Fruit fly (Drosophila melanogaster) whole organism, embryonic: ENCODE data around the gene CG15011.

Source experiments
- CG10543 ChIP-seq: fragments of 200-800 bp; sonication (Bioruptor generic); optimal IDR thresholded peaks from 3 replicates; lab custom pipeline; 2017; ENCODE audit warnings: missing biosample characterization, mild to moderate bottlenecking, missing genetic modification characterization, moderate library complexity
- CG11085 ChIP-seq: fragments of 200-800 bp; sonication (Bioruptor generic); IDR thresholded peaks from 2 replicates; pipeline ENCODE4 v1.3.6; 2022; ENCODE audit warnings: missing biosample characterization, missing genetic modification characterization
- CG1529 ChIP-seq: fragments of 200-800 bp; sonication (Bioruptor generic); optimal IDR thresholded peaks from 3 replicates; lab custom pipeline; 2018; ENCODE audit warnings: missing biosample characterization, missing genetic modification characterization
- CG15601 ChIP-seq: fragments of 200-800 bp; sonication (Bioruptor generic); optimal IDR thresholded peaks from 3 replicates; lab custom pipeline; 2019; ENCODE audit warnings: missing biosample characterization, mild to moderate bottlenecking, missing genetic modification characterization, moderate library complexity
- CG16813 ChIP-seq: fragments of 200-800 bp; sonication (Bioruptor generic); IDR thresholded peaks from 3 replicates; pipeline ENCODE4 v1.3.6; 2022; ENCODE audit warnings: missing biosample characterization, missing genetic modification characterization; ENCODE audit not compliant: partially characterized antibody
- CG17385 ChIP-seq: fragments of 200-800 bp; sonication (Bioruptor generic); optimal IDR thresholded peaks from 3 replicates; lab custom pipeline; 2018; ENCODE audit warnings: missing biosample characterization, mild to moderate bottlenecking, missing genetic modification characterization
- CG17829 ChIP-seq: fragments of 200-800 bp; optimal IDR thresholded peaks from 2 replicates; lab custom pipeline; 2019; ENCODE audit warnings: missing biosample characterization, mild to moderate bottlenecking, missing genetic modification characterization, moderate library complexity
- CG18764 ChIP-seq: fragments of 200-800 bp; sonication (Bioruptor generic); optimal IDR thresholded peaks from 3 replicates; lab custom pipeline; 2016; ENCODE audit warnings: missing biosample characterization, missing genetic modification characterization
- CG31388 ChIP-seq: fragments of 200-800 bp; sonication (Bioruptor generic); optimal IDR thresholded peaks from 2 replicates; lab custom pipeline; 2016; ENCODE audit warnings: missing biosample characterization, missing genetic modification characterization
- CG32772 ChIP-seq: fragments of 200-800 bp; sonication (Bioruptor generic); IDR thresholded peaks from 2 replicates; pipeline ENCODE4 v1.3.6; 2022; ENCODE audit warnings: missing biosample characterization, missing genetic modification characterization
- CG34376 ChIP-seq: fragments of 200-800 bp; sonication (Bioruptor generic); optimal IDR thresholded peaks from 2 replicates; lab custom pipeline; 2018; ENCODE audit warnings: missing biosample characterization, mild to moderate bottlenecking, missing genetic modification characterization
- CG43689 ChIP-seq: fragments of 200-800 bp; sonication (Bioruptor generic); IDR thresholded peaks from 2 replicates; pipeline ENCODE4 v1.3.6; 2022; ENCODE audit warnings: missing biosample characterization, missing genetic modification characterization
- CG4404 ChIP-seq: fragments of 200-800 bp; sonication (Bioruptor generic); IDR thresholded peaks from 2 replicates; pipeline ENCODE4 v1.3.6; 2022; ENCODE audit warnings: missing biosample characterization, missing genetic modification characterization
- CG4424 ChIP-seq: fragments of 200-800 bp; sonication (Bioruptor generic); optimal IDR thresholded peaks from 3 replicates; lab custom pipeline; 2016; ENCODE audit warnings: missing biosample characterization, missing genetic modification characterization
- CG4854 ChIP-seq: fragments of 200-800 bp; sonication (Bioruptor generic); optimal IDR thresholded peaks from 2 replicates; lab custom pipeline; 2016; ENCODE audit warnings: missing biosample characterization, missing genetic modification characterization, inconsistent platforms
- CG6272 ChIP-seq: fragments of 200-800 bp; sonication (Bioruptor generic); IDR thresholded peaks from 2 replicates; pipeline ENCODE4 v1.3.6; 2022; ENCODE audit warnings: missing biosample characterization, missing genetic modification characterization
- CG7745 ChIP-seq: fragments of 200-800 bp; sonication (Bioruptor generic); optimal IDR thresholded peaks from 2 replicates; lab custom pipeline; 2018; ENCODE audit warnings: missing biosample characterization, mild to moderate bottlenecking, missing genetic modification characterization, moderate library complexity
- Dek ChIP-seq: fragments of 200-800 bp; sonication (Bioruptor generic); optimal IDR thresholded peaks from 3 replicates; lab custom pipeline; 2019; ENCODE audit warnings: missing biosample characterization, mild to moderate bottlenecking, missing genetic modification characterization, moderate library complexity
- Eip74EF ChIP-seq, 2 experiments: fragments of 200-800 bp in 1 of 2; fragments of >200 bp in 1 of 2; sonication (Bioruptor generic) in 1 of 2; optimal IDR thresholded peaks; 2 replicates each; lab custom pipeline; 2017 to 2019; ENCODE audit warnings: missing biosample characterization in 2 of 2, missing genetic modification characterization in 2 of 2, mild to moderate bottlenecking in 1 of 2, moderate library complexity in 1 of 2
- Gug ChIP-seq: fragments of 200-800 bp; sonication (Bioruptor generic); IDR thresholded peaks from 4 replicates; pipeline ENCODE4 v1.3.6; 2022; ENCODE audit warnings: missing biosample characterization, missing genetic modification characterization
- HLH3B ChIP-seq: fragments of 200-800 bp; sonication (Bioruptor generic); IDR thresholded peaks from 2 replicates; pipeline ENCODE4 v1.3.6; 2022; ENCODE audit warnings: missing biosample characterization, missing genetic modification characterization
- Lhr ChIP-seq: fragments of 200-800 bp; sonication (Bioruptor generic); optimal IDR thresholded peaks from 3 replicates; lab custom pipeline; 2017; ENCODE audit warnings: mild to moderate bottlenecking, missing biosample characterization, missing genetic modification reagents, missing genetic modification characterization
- Med ChIP-seq: fragments of 200-800 bp; sonication (Bioruptor generic); peaks from one replicate; lab custom pipeline; 2016; ENCODE audit warnings: missing biosample characterization, missing genetic modification characterization, mild to moderate bottlenecking, inconsistent platforms, moderate library complexity
- NC2α ChIP-seq: fragments of 200-800 bp; sonication (Bioruptor generic); optimal IDR thresholded peaks from 2 replicates; lab custom pipeline; 2016; ENCODE audit warnings: missing biosample characterization, missing genetic modification characterization
- Nf-YB ChIP-seq: fragments of 200-800 bp; sonication (Bioruptor generic); optimal IDR thresholded peaks from 3 replicates; lab custom pipeline; 2019; ENCODE audit warnings: missing biosample characterization, mild to moderate bottlenecking, missing genetic modification characterization, moderate library complexity
- Poxn ChIP-seq: fragments of 200-800 bp; sonication (Bioruptor generic); IDR thresholded peaks from 2 replicates; pipeline ENCODE4 v1.3.6; 2022; ENCODE audit warnings: missing biosample characterization, missing genetic modification characterization
- Rfx ChIP-seq: fragments of 200-800 bp; sonication (Bioruptor generic); IDR thresholded peaks from 2 replicates; pipeline ENCODE4 v1.3.6; 2022; ENCODE audit warnings: missing biosample characterization, missing genetic modification characterization
- Ssrp ChIP-seq: fragments of 200-800 bp; sonication (Bioruptor generic); optimal IDR thresholded peaks from 2 replicates; lab custom pipeline; 2018; ENCODE audit warnings: missing biosample characterization, mild to moderate bottlenecking, missing genetic modification characterization, moderate library complexity
- Usf ChIP-seq: fragments of 200-800 bp; sonication (Bioruptor generic); optimal IDR thresholded peaks from 2 replicates; lab custom pipeline; 2017; ENCODE audit warnings: missing genotype, missing biosample characterization, missing genetic modification characterization
- ab ChIP-seq: fragments of 200-800 bp; sonication (Bioruptor generic); optimal IDR thresholded peaks from 2 replicates; lab custom pipeline; 2016; ENCODE audit warnings: missing biosample characterization, missing genetic modification characterization
- ato ChIP-seq: fragments of 200-800 bp; sonication (Bioruptor generic); IDR thresholded peaks from 2 replicates; pipeline ENCODE4 v1.3.6; 2022; ENCODE audit warnings: missing biosample characterization, missing genetic modification characterization; ENCODE audit not compliant: partially characterized antibody
- ci ChIP-seq: fragments of 200-800 bp; sonication (Bioruptor generic); IDR thresholded peaks from 3 replicates; pipeline ENCODE4 v1.3.6; 2022; ENCODE audit warnings: missing biosample characterization, missing genetic modification characterization
- croc ChIP-seq: fragments of 200-800 bp; sonication (Bioruptor generic); conservative IDR thresholded peaks from 3 replicates; pipeline ENCODE4 v1.3.6; 2022; ENCODE audit warnings: missing biosample characterization, missing genetic modification characterization
- emc ChIP-seq: fragments of 200-800 bp; sonication (Bioruptor generic); optimal IDR thresholded peaks from 2 replicates; lab custom pipeline; 2016; ENCODE audit warnings: missing biosample characterization, missing genetic modification characterization
- gcm2 ChIP-seq: fragments of 200-800 bp; sonication (Bioruptor generic); optimal IDR thresholded peaks from 2 replicates; lab custom pipeline; 2016; ENCODE audit warnings: missing biosample characterization, missing genetic modification characterization
- gem ChIP-seq: fragments of 200-800 bp; sonication (Bioruptor generic); optimal IDR thresholded peaks from 2 replicates; lab custom pipeline; 2019; ENCODE audit warnings: missing biosample characterization, mild to moderate bottlenecking, missing genetic modification characterization, moderate library complexity
- gsb-n ChIP-seq: fragments of 200-800 bp; sonication (Bioruptor generic); optimal IDR thresholded peaks from 3 replicates; lab custom pipeline; 2018; ENCODE audit warnings: missing biosample characterization, mild to moderate bottlenecking, missing genetic modification characterization
- gt ChIP-seq: fragments of 200-800 bp; sonication (Bioruptor generic); IDR thresholded peaks from 2 replicates; pipeline ENCODE4 v1.3.6; 2022; ENCODE audit warnings: missing biosample characterization, missing genetic modification characterization
- h ChIP-seq: fragments of >200 bp; optimal IDR thresholded peaks from 2 replicates; lab custom pipeline; 2017
- ind ChIP-seq: fragments of 200-800 bp; sonication (Bioruptor generic); optimal IDR thresholded peaks from 3 replicates; lab custom pipeline; 2016; ENCODE audit warnings: missing biosample characterization, missing genetic modification characterization
- p53 ChIP-seq: fragments of 200-800 bp; sonication (Bioruptor generic); optimal IDR thresholded peaks from 2 replicates; lab custom pipeline; 2016; ENCODE audit warnings: missing biosample characterization, missing genetic modification characterization
- pho ChIP-seq: fragments of 200-800 bp; sonication (Bioruptor generic); optimal IDR thresholded peaks from 2 replicates; lab custom pipeline; 2016; ENCODE audit warnings: missing biosample characterization, missing genetic modification characterization
- ranshi ChIP-seq: fragments of 200-800 bp; sonication (Bioruptor generic); IDR thresholded peaks from 2 replicates; pipeline ENCODE4 v1.3.6; 2022; ENCODE audit warnings: missing biosample characterization, missing genetic modification characterization
- row ChIP-seq: fragments of 200-800 bp; sonication (Bioruptor generic); IDR thresholded peaks from 3 replicates; pipeline ENCODE4 v1.3.6; 2022; ENCODE audit warnings: missing biosample characterization, missing genetic modification characterization
- sens ChIP-seq: fragments of 200-800 bp; sonication (Bioruptor generic); peaks from one replicate; lab custom pipeline; 2016; ENCODE audit warnings: missing biosample characterization, missing genetic modification characterization
- sug ChIP-seq: fragments of 200-800 bp; optimal IDR thresholded peaks from 2 replicates; lab custom pipeline; 2019; ENCODE audit warnings: missing biosample characterization, mild to moderate bottlenecking, missing genetic modification characterization, moderate library complexity
- tna ChIP-seq: fragments of 200-800 bp; sonication (Bioruptor generic); IDR thresholded peaks from 2 replicates; pipeline ENCODE4 v1.3.6; 2022; ENCODE audit warnings: missing biosample characterization, missing genetic modification characterization; ENCODE audit not compliant: partially characterized antibody
- wek ChIP-seq: fragments of 200-800 bp; sonication (Bioruptor generic); optimal IDR thresholded peaks from 3 replicates; lab custom pipeline; 2018; ENCODE audit warnings: missing biosample characterization, mild to moderate bottlenecking, missing genetic modification characterization, moderate library complexity
- z ChIP-seq: fragments of 200-800 bp; sonication (Bioruptor generic); IDR thresholded peaks from 3 replicates; pipeline ENCODE4 v1.3.6; 2022; ENCODE audit warnings: missing biosample characterization, missing genetic modification characterization

The CG15011 gene

dm6 chr3L:4293711-4294110 lies 34.8 kb upstream of the CG15011 start (continued):
- no peak for TF ChIP-seq CG18764 (GFP tag; lab: Kevin White, UChicago)
- no peak for TF ChIP-seq gcm2
- TF ChIP-seq CG31388 (GFP tag; lab: Kevin White, UChicago), result no peak
- TF ChIP-seq p53 (GFP tag; lab: Kevin White, UChicago), result no peak
- no peak for TF ChIP-seq Poxn (GFP tag; lab: Robert Waterston, UW)
- TF ChIP-seq Lhr (GFP tag; lab: Kevin White, UChicago), result no peak

- no peak for TF ChIP-seq CG34376
- no peak for TF ChIP-seq CG4404 (GFP tag; lab: Robert Waterston, UW)
- TF ChIP-seq sens (GFP tag; lab: Kevin White, UChicago), result peak; percentile 72
- TF ChIP-seq h (lab: Kevin White, UChicago), result no peak
- no peak for TF ChIP-seq z (GFP tag; lab: Robert Waterston, UW)
- TF ChIP-seq CG17385 (GFP tag; lab: Kevin White, UChicago), result no peak
- peak; percentile 72 for TF ChIP-seq Med (GFP tag; lab: Kevin White, UChicago)
- no peak for TF ChIP-seq CG16813 (GFP tag; lab: Robert Waterston, UW)
Measured at dm6 chr3L:4293304-4293703, 34.4 kb upstream of the CG15011 start.

dm6 chr3L:4292120-4292697 lies 33.3 kb upstream of the CG15011 start, which contains the start of the genes CG15012 and Fdx2:
CG15012 (minus strand) TSS chr3L:4292246.
Fdx2 (plus strand) TSS chr3L:4292482.
- TF ChIP-seq wek (GFP tag; lab: Kevin White, UChicago) (no peak), CG15601 (peak; percentile 52), gem (tag; lab: Kevin White, UChicago) (no peak), CG43689 (no peak), CG17829 (tag; lab: Kevin White, UChicago) (peak; percentile 64), pho (GFP tag; lab: Kevin White, UChicago) (no peak), ab (no peak), Eip74EF (GFP tag; optimal IDR thresholded peaks at IDR 0.05; lab: Kevin White, UChicago) (peak in 1 of 2 experiments; percentile 3), ci (GFP tag; lab: Robert Waterston, UW) (peak; percentile 13; the same call in 1 of the 3 replicates), Gug (GFP tag; lab: Robert Waterston, UW) (no peak), gsb-n (tag; lab: Kevin White, UChicago) (no peak), row (peak; percentile 84), CG7745 (tag; lab: Kevin White, UChicago) (no peak), Nf-YB (GFP tag; lab: Kevin White, UChicago) (no peak), CG10543 (no peak), CG32772 (GFP tag; lab: Robert Waterston, UW) (no peak), NC2α (GFP tag; lab: Kevin White, UChicago) (no peak), gt (GFP tag; lab: Robert Waterston, UW) (no peak), Ssrp (tag; lab: Kevin White, UChicago) (no peak), tna (GFP tag; lab: Robert Waterston, UW) (no peak), CG4854 (GFP tag; lab: Kevin White, UChicago) (peak; percentile 20), CG1529 (GFP tag; lab: Kevin White, UChicago) (no peak), CG11085 (no peak), ind (GFP tag; lab: Kevin White, UChicago) (peak; percentile 37), sug (tag; lab: Kevin White, UChicago) (peak; percentile 27), HLH3B (GFP tag; lab: Robert Waterston, UW) (no peak), Dek (no peak), Rfx (0 out of 2 replicates have a peak, but pooled peaks have one; percentile 23), ranshi (GFP tag; lab: Robert Waterston, UW) (no peak), CG4424 (peak; percentile 52), CG6272 (no peak), Usf (no peak), croc (GFP tag; lab: Robert Waterston, UW) (no peak), emc (GFP tag; lab: Kevin White, UChicago) (no peak), ato (GFP tag; lab: Robert Waterston, UW) (no peak)
